Fruit fly (Drosophila melanogaster) whole organism, embryonic: Measurements from ENCODE around the gene Rtca.
A peak's percentile ranks its signal among the peaks of the same experiment; 100 is the strongest.

Source experiments
- Ada2b ChIP-seq: fragments of 200-800 bp; sonication (Bioruptor generic); IDR thresholded peaks from 2 replicates; pipeline ENCODE4 v1.3.6; 2022; ENCODE audit warnings: missing biosample characterization, missing genetic modification characterization
- Atf3 ChIP-seq: fragments of 200-800 bp; sonication (Bioruptor generic); optimal IDR thresholded peaks from 3 replicates; lab custom pipeline; 2016; ENCODE audit warnings: missing biosample characterization, missing genetic modification characterization
- BEAF-32 ChIP-seq: fragments of 200-800 bp; sonication (Bioruptor generic); optimal IDR thresholded peaks from 3 replicates; lab custom pipeline; 2017; ENCODE audit warnings: missing biosample characterization, missing genetic modification characterization, mild to moderate bottlenecking, moderate library complexity, missing genetic modification reagents
- CG10543 ChIP-seq: fragments of 200-800 bp; sonication (Bioruptor generic); optimal IDR thresholded peaks from 3 replicates; lab custom pipeline; 2017; ENCODE audit warnings: missing biosample characterization, mild to moderate bottlenecking, missing genetic modification characterization, moderate library complexity
- CG10979 ChIP-seq: fragments of 200-800 bp; sonication (Bioruptor generic); optimal IDR thresholded peaks from 2 replicates; lab custom pipeline; 2018; ENCODE audit warnings: missing biosample characterization, mild to moderate bottlenecking, missing genetic modification characterization, moderate library complexity
- CG11247 ChIP-seq: fragments of 200-800 bp; sonication (Bioruptor generic); IDR thresholded peaks from 2 replicates; pipeline ENCODE4 v1.3.6; 2022; ENCODE audit warnings: missing biosample characterization, missing genetic modification characterization
- CG11695 ChIP-seq: fragments of 200-800 bp; sonication (Bioruptor generic); IDR thresholded peaks from 3 replicates; pipeline ENCODE4 v1.3.6; 2022; ENCODE audit warnings: missing biosample characterization, missing genetic modification characterization
- CG12744 ChIP-seq: fragments of 200-800 bp; sonication (Bioruptor generic); optimal IDR thresholded peaks from 2 replicates; lab custom pipeline; 2016; ENCODE audit warnings: missing biosample characterization, missing genetic modification characterization
- CG14441 ChIP-seq: fragments of 200-800 bp; sonication (Bioruptor generic); IDR thresholded peaks from 2 replicates; pipeline ENCODE4 v1.3.6; 2022; ENCODE audit warnings: missing biosample characterization, missing genetic modification characterization
- CG15601 ChIP-seq: fragments of 200-800 bp; sonication (Bioruptor generic); optimal IDR thresholded peaks from 3 replicates; lab custom pipeline; 2019; ENCODE audit warnings: missing biosample characterization, mild to moderate bottlenecking, missing genetic modification characterization, moderate library complexity
- CG18599 ChIP-seq: fragments of 200-800 bp; sonication (Bioruptor generic); optimal IDR thresholded peaks from 3 replicates; lab custom pipeline; 2017; ENCODE audit warnings: missing biosample characterization, missing genetic modification characterization, mild to moderate bottlenecking, moderate library complexity, missing genetic modification reagents
- CG2120 ChIP-seq: fragments of 200-800 bp; sonication (Bioruptor generic); optimal IDR thresholded peaks from 3 replicates; lab custom pipeline; 2016; ENCODE audit warnings: missing biosample characterization, missing genetic modification characterization
- CG31388 ChIP-seq: fragments of 200-800 bp; sonication (Bioruptor generic); optimal IDR thresholded peaks from 2 replicates; lab custom pipeline; 2016; ENCODE audit warnings: missing biosample characterization, missing genetic modification characterization
- CG4328 ChIP-seq: fragments of 200-800 bp; sonication (Bioruptor generic); optimal IDR thresholded peaks from 3 replicates; lab custom pipeline; 2017; ENCODE audit warnings: missing biosample characterization, missing genetic modification reagents, missing genetic modification characterization
- CG8924 ChIP-seq: fragments of 200-800 bp; optimal IDR thresholded peaks from 3 replicates; lab custom pipeline; 2019; ENCODE audit warnings: missing biosample characterization, mild to moderate bottlenecking, missing genetic modification characterization, moderate library complexity
- D19A ChIP-seq: fragments of 200-800 bp; optimal IDR thresholded peaks from 3 replicates; lab custom pipeline; 2019; ENCODE audit warnings: missing biosample characterization, mild to moderate bottlenecking, missing genetic modification characterization, moderate library complexity
- Deaf1 ChIP-seq: fragments of 200-800 bp; optimal IDR thresholded peaks from 3 replicates; lab custom pipeline; 2019; ENCODE audit warnings: missing biosample characterization, mild to moderate bottlenecking, missing genetic modification characterization, moderate library complexity
- Drgx ChIP-seq: fragments of 200-800 bp; sonication (Bioruptor generic); IDR thresholded peaks from 2 replicates; pipeline ENCODE4 v1.3.6; 2022; ENCODE audit warnings: missing biosample characterization, missing genetic modification characterization
- Ets65A ChIP-seq: fragments of 200-800 bp; sonication (Bioruptor generic); peaks from one replicate; lab custom pipeline; 2016; ENCODE audit warnings: missing biosample characterization, missing genetic modification characterization
- MBD-R2 ChIP-seq: fragments of 200-800 bp; sonication (Bioruptor generic); IDR thresholded peaks from 2 replicates; pipeline ENCODE4 v1.3.6; 2022; ENCODE audit warnings: missing biosample characterization, missing genetic modification characterization
- Mad ChIP-seq: fragments of 200-800 bp; sonication (Bioruptor generic); optimal IDR thresholded peaks from 2 replicates; lab custom pipeline; 2016; ENCODE audit warnings: missing biosample characterization, missing genetic modification characterization
- Med ChIP-seq: fragments of 200-800 bp; sonication (Bioruptor generic); peaks from one replicate; lab custom pipeline; 2016; ENCODE audit warnings: missing biosample characterization, missing genetic modification characterization, mild to moderate bottlenecking, inconsistent platforms, moderate library complexity
- Ptx1 ChIP-seq: fragments of 200-800 bp; sonication (Bioruptor generic); IDR thresholded peaks from 2 replicates; pipeline ENCODE4 v1.3.6; 2022; ENCODE audit warnings: missing biosample characterization, missing genetic modification characterization
- Rfx ChIP-seq: fragments of 200-800 bp; sonication (Bioruptor generic); IDR thresholded peaks from 2 replicates; pipeline ENCODE4 v1.3.6; 2022; ENCODE audit warnings: missing biosample characterization, missing genetic modification characterization
- cg ChIP-seq: fragments of 200-800 bp; sonication (Bioruptor generic); optimal IDR thresholded peaks from 3 replicates; lab custom pipeline; 2019; ENCODE audit warnings: missing biosample characterization, mild to moderate bottlenecking, missing genetic modification characterization, moderate library complexity
- chinmo ChIP-seq: fragments of 200-800 bp; sonication (Bioruptor generic); IDR thresholded peaks from 4 replicates; pipeline ENCODE4 v1.3.6; 2022; ENCODE audit warnings: missing biosample characterization, missing genetic modification characterization; ENCODE audit not compliant: partially characterized antibody
- disco-r ChIP-seq: fragments of 200-800 bp; sonication (Bioruptor generic); optimal IDR thresholded peaks from 2 replicates; lab custom pipeline; 2016; ENCODE audit warnings: missing biosample characterization, missing genetic modification characterization
- dmrt99B ChIP-seq: fragments of 200-800 bp; sonication (Bioruptor generic); optimal IDR thresholded peaks from 2 replicates; lab custom pipeline; 2018; ENCODE audit warnings: missing biosample characterization, mild to moderate bottlenecking, missing genetic modification characterization, moderate library complexity
- dysf ChIP-seq: fragments of 200-800 bp; sonication (Bioruptor generic); IDR thresholded peaks from 3 replicates; pipeline ENCODE4 v1.3.6; 2022; ENCODE audit warnings: missing biosample characterization, missing genetic modification characterization
- en ChIP-seq: fragments of 200-800 bp; sonication (Bioruptor generic); optimal IDR thresholded peaks from 2 replicates; lab custom pipeline; 2016; ENCODE audit warnings: missing biosample characterization, missing genetic modification characterization
- ftz-f1 ChIP-seq: fragments of 200-800 bp; sonication (Bioruptor generic); optimal IDR thresholded peaks from 2 replicates; lab custom pipeline; 2016; ENCODE audit warnings: missing biosample characterization, missing genetic modification characterization
- grn ChIP-seq: fragments of 200-800 bp; sonication (Bioruptor generic); optimal IDR thresholded peaks from 3 replicates; lab custom pipeline; 2017; ENCODE audit warnings: missing biosample characterization, missing genetic modification characterization
- jigr1 ChIP-seq: fragments of 200-800 bp; sonication (Bioruptor generic); IDR thresholded peaks from 3 replicates; pipeline ENCODE4 v1.3.6; 2022; ENCODE audit warnings: missing biosample characterization, missing genetic modification characterization
- jumu ChIP-seq: fragments of 200-800 bp; sonication (Bioruptor generic); optimal IDR thresholded peaks from 3 replicates; lab custom pipeline; 2016; ENCODE audit warnings: missing biosample characterization, missing genetic modification characterization
- kay ChIP-seq: fragments of 200-800 bp; sonication (Bioruptor generic); optimal IDR thresholded peaks from 2 replicates; lab custom pipeline; 2016; ENCODE audit warnings: missing biosample characterization, missing genetic modification characterization
- lab ChIP-seq: fragments of 200-800 bp; sonication (Bioruptor generic); optimal IDR thresholded peaks from 3 replicates; lab custom pipeline; 2017; ENCODE audit warnings: missing biosample characterization, missing genetic modification characterization, mild to moderate bottlenecking, moderate library complexity, missing genetic modification reagents
- mld ChIP-seq: fragments of 200-800 bp; sonication (Bioruptor generic); IDR thresholded peaks from 3 replicates; pipeline ENCODE4 v1.3.6; 2022; ENCODE audit warnings: missing biosample characterization, missing genetic modification characterization; ENCODE audit not compliant: partially characterized antibody
- nau ChIP-seq: fragments of 200-800 bp; sonication (Bioruptor generic); optimal IDR thresholded peaks from 3 replicates; lab custom pipeline; 2017; ENCODE audit warnings: missing biosample characterization, mild to moderate bottlenecking, missing genetic modification characterization, missing genetic modification reagents
- nerfin-2 ChIP-seq: fragments of 200-800 bp; sonication (Bioruptor generic); IDR thresholded peaks from 2 replicates; pipeline ENCODE4 v1.3.6; 2022; ENCODE audit warnings: missing biosample characterization, missing genetic modification characterization; ENCODE audit not compliant: partially characterized antibody
- otp ChIP-seq: fragments of 200-800 bp; sonication (Bioruptor generic); IDR thresholded peaks from 3 replicates; pipeline ENCODE4, ENCODE4 v1.3.6; 2022; ENCODE audit warnings: missing biosample characterization, missing genetic modification characterization
- p53 ChIP-seq: fragments of 200-800 bp; sonication (Bioruptor generic); optimal IDR thresholded peaks from 2 replicates; lab custom pipeline; 2016; ENCODE audit warnings: missing biosample characterization, missing genetic modification characterization
- pan ChIP-seq, 4 experiments: fragments of >200 bp in 3 of 4; fragments of 200-800 bp in 1 of 4; sonication (Bioruptor generic) in 1 of 4; optimal IDR thresholded peaks in 3 of 4; IDR thresholded peaks in 1 of 4; 2 replicates each; pipeline versions ENCODE4 v1.3.6 to Lab custom; 2017 to 2022; ENCODE audit warnings: missing biosample characterization in 2 of 4, missing genetic modification characterization in 2 of 4, mixed read lengths in 1 of 4
- row ChIP-seq: fragments of 200-800 bp; sonication (Bioruptor generic); IDR thresholded peaks from 3 replicates; pipeline ENCODE4 v1.3.6; 2022; ENCODE audit warnings: missing biosample characterization, missing genetic modification characterization
- sd ChIP-seq: fragments of 200-800 bp; sonication (Bioruptor generic); optimal IDR thresholded peaks from 3 replicates; lab custom pipeline; 2018; ENCODE audit warnings: missing biosample characterization, mild to moderate bottlenecking, missing genetic modification characterization, moderate library complexity
- sens ChIP-seq: fragments of 200-800 bp; sonication (Bioruptor generic); peaks from one replicate; lab custom pipeline; 2016; ENCODE audit warnings: missing biosample characterization, missing genetic modification characterization
- slbo ChIP-seq: fragments of 200-800 bp; sonication (Bioruptor generic); IDR thresholded peaks from 2 replicates; pipeline ENCODE4 v1.3.6; 2022; ENCODE audit warnings: missing biosample characterization, missing genetic modification characterization
- sug ChIP-seq: fragments of 200-800 bp; optimal IDR thresholded peaks from 2 replicates; lab custom pipeline; 2019; ENCODE audit warnings: missing biosample characterization, mild to moderate bottlenecking, missing genetic modification characterization, moderate library complexity
- tgo ChIP-seq: fragments of 200-800 bp; sonication (Bioruptor generic); IDR thresholded peaks from 3 replicates; pipeline ENCODE4 v1.3.6; 2022; ENCODE audit warnings: missing biosample characterization, missing genetic modification characterization

Rtca gene

dm6 chrX:2087501-2087900 is 15.3 kb downstream of the Rtca start (continued):
- TF ChIP-seq jigr1 (GFP tag; lab: Robert Waterston, UW) (no peak), CG15601 (tag; lab: Kevin White, UChicago) (peak; percentile 43), jumu (peak; percentile 62), CG31388 (GFP tag; lab: Kevin White, UChicago) (no peak), otp (GFP tag; lab: Robert Waterston, UW) (0 out of 3 replicates have a peak, but pooled peaks have one; percentile 41), mld (GFP tag; lab: Robert Waterston, UW) (no peak), BEAF-32 (no peak), CG4328 (GFP tag; lab: Kevin White, UChicago) (no peak), MBD-R2 (no peak)

- TF ChIP-seq slbo (GFP tag; lab: Robert Waterston, UW) (peak; percentile 6; the same call in 1 of the 2 replicates), CG2120 (GFP tag; lab: Kevin White, UChicago) (peak; percentile 21), lab (GFP tag; lab: Kevin White, UChicago) (peak; percentile 40), nerfin-2 (GFP tag; lab: Robert Waterston, UW) (no peak), tgo (GFP tag; lab: Robert Waterston, UW) (peak; percentile 30; the same call in 1 of the 3 replicates), Mad (GFP tag; lab: Kevin White, UChicago) (no peak), nau (GFP tag; lab: Kevin White, UChicago) (no peak), CG18599 (peak; percentile 26), Atf3 (GFP tag; lab: Kevin White, UChicago) (no peak), row (GFP tag; lab: Robert Waterston, UW) (0 out of 3 replicates have a peak, but pooled peaks have one; percentile 12), ftz-f1 (GFP tag; lab: Kevin White, UChicago) (peak; percentile 26), en (GFP tag; lab: Kevin White, UChicago) (no peak), Rfx (GFP tag; lab: Robert Waterston, UW) (peak; percentile 40; the same call in 1 of the 2 replicates), CG8924 (tag; lab: Kevin White, UChicago) (no peak), CG11247 (GFP tag; lab: Robert Waterston, UW) (0 out of 2 replicates have a peak, but pooled peaks have one; percentile 28), Med (peak; percentile 78), Drgx (GFP tag; lab: Robert Waterston, UW) (peak; percentile 37; the same call in 1 of the 2 replicates), Ptx1 (GFP tag; lab: Robert Waterston, UW) (peak; percentile 36; the same call in 1 of the 2 replicates), pan (optimal IDR thresholded peaks at IDR 0.05; lab: Kevin White, UChicago) (no peak), pan (GFP tag; optimal IDR thresholded peaks at IDR 0.05 in 1 of 2, IDR thresholded peaks at IDR 0.05 in 1 of 2) (peak in 1 of 2 experiments; percentile 6), Ada2b (GFP tag; lab: Robert Waterston, UW) (0 out of 2 replicates have a peak, but pooled peaks have one; percentile 5), CG10979 (tag; lab: Kevin White, UChicago) (no peak), CG14441 (0 out of 2 replicates have a peak, but pooled peaks have one; percentile 19), Ets65A (peak; percentile 78), p53 (GFP tag; lab: Kevin White, UChicago) (no peak), sens (GFP tag; lab: Kevin White, UChicago) (peak; percentile 8), dysf (GFP tag; lab: Robert Waterston, UW) (0 out of 3 replicates have a peak, but pooled peaks have one; percentile 10), BEAF-32 (no peak), D19A (tag; lab: Kevin White, UChicago) (peak; percentile 59), disco-r (GFP tag; lab: Kevin White, UChicago) (no peak)
These were observed 16.6 kb downstream of the Rtca start for dm6 chrX:2088798-2089197.

dm6 chrX:2089812-2090211 is 17.6 kb downstream of the Rtca start:
- TF ChIP-seq Deaf1 (tag; lab: Kevin White, UChicago), result peak; percentile 3
- peak; percentile 14 for TF ChIP-seq sug
- peak; percentile 5 for TF ChIP-seq dmrt99B
- no peak for TF ChIP-seq grn (GFP tag; lab: Kevin White, UChicago)
- peak; percentile 28 for TF ChIP-seq cg (GFP tag; lab: Kevin White, UChicago)
- peak; percentile 71 for TF ChIP-seq Med
- 0 out of 4 replicates have a peak, but pooled peaks have one; percentile 19 for TF ChIP-seq chinmo (GFP tag; lab: Robert Waterston, UW)
- peak; percentile 80 for TF ChIP-seq CG11695 (GFP tag; lab: Robert Waterston, UW)
- peak; percentile 26 for TF ChIP-seq kay (GFP tag; lab: Kevin White, UChicago)
- TF ChIP-seq sd (tag; lab: Kevin White, UChicago), result peak; percentile 75
- TF ChIP-seq CG12744 (GFP tag; lab: Kevin White, UChicago), result no peak
- peak; percentile 14 for TF ChIP-seq CG10543 (GFP tag; lab: Kevin White, UChicago)
- no peak for TF ChIP-seq CG8924 (tag; lab: Kevin White, UChicago)
- no peak for TF ChIP-seq mld (GFP tag; lab: Robert Waterston, UW)
